Fruit fly (Drosophila melanogaster): Measurements from ENCODE around the gene Nrg.
A peak's percentile ranks its signal among the peaks of the same experiment; 100 is the strongest.

Gene Nrg

dm6 chrX:8541985-8542384 lies 24.8 kb downstream of the Nrg start (continued):
- TF ChIP-seq lmd (GFP tag; IDR thresholded peaks at IDR 0.05), result peak; percentile 56
- TF ChIP-seq zfh1 (GFP tag; IDR thresholded peaks at IDR 0.05), result peak; percentile 69; the same call in 2 of the 3 replicates
- no peak for TF ChIP-seq Bteb2 (GFP tag; optimal IDR thresholded peaks at IDR 0.05)
- peak; percentile 60 for TF ChIP-seq CG6813 (GFP tag; optimal IDR thresholded peaks at IDR 0.05)
- no peak for TF ChIP-seq Hey (tag; optimal IDR thresholded peaks at IDR 0.05)
- no peak for TF ChIP-seq NC2α (GFP tag; optimal IDR thresholded peaks at IDR 0.05)
- TF ChIP-seq dm (GFP tag; optimal IDR thresholded peaks at IDR 0.05), result no peak
- TF ChIP-seq CG2875 (GFP tag; optimal IDR thresholded peaks at IDR 0.05), result no peak
- TF ChIP-seq Hr39 (optimal IDR thresholded peaks at IDR 0.05), result no peak
- TF ChIP-seq CG18619 (GFP tag; optimal IDR thresholded peaks at IDR 0.05), result peak; percentile 58
- TF ChIP-seq hth (optimal IDR thresholded peaks at IDR 0.05), result no peak
- no peak for TF ChIP-seq ara (GFP tag; IDR thresholded peaks at IDR 0.05)
- TF ChIP-seq sim (GFP tag; IDR thresholded peaks at IDR 0.05), result no peak
- TF ChIP-seq fd64A (GFP tag; optimal IDR thresholded peaks at IDR 0.05), result no peak
- no peak for TF ChIP-seq CG4854 (GFP tag; optimal IDR thresholded peaks at IDR 0.05)
- peak; percentile 1 to 45 for TF ChIP-seq dpn (GFP tag; optimal IDR thresholded peaks at IDR 0.05)
- peak; percentile 40 for TF ChIP-seq mam (GFP tag; optimal IDR thresholded peaks at IDR 0.05)
- no peak for TF ChIP-seq ems (GFP tag; optimal IDR thresholded peaks at IDR 0.05)
- TF ChIP-seq CG11398 (GFP tag; optimal IDR thresholded peaks at IDR 0.05), result no peak
- 0 out of 2 replicates have a peak, but pooled peaks have one; percentile 9 for TF ChIP-seq CG4404 (GFP tag; IDR thresholded peaks at IDR 0.05)
- TF ChIP-seq CG4328 (GFP tag; optimal IDR thresholded peaks at IDR 0.05), result no peak
- 0 out of 3 replicates have a peak, but pooled peaks have one; percentile 35 for TF ChIP-seq CG11093 (GFP tag; IDR thresholded peaks at IDR 0.05)
- TF ChIP-seq Nf-YC (tag; optimal IDR thresholded peaks at IDR 0.05), result peak; percentile 3
- no peak for TF ChIP-seq CG11723 (GFP tag; optimal IDR thresholded peaks at IDR 0.05)
- peak; percentile 15 for TF ChIP-seq CG15011 (GFP tag; optimal IDR thresholded peaks at IDR 0.05)
- peak; percentile 21 for TF ChIP-seq CG12219 (GFP tag; optimal IDR thresholded peaks at IDR 0.05)
- no peak for TF ChIP-seq ranshi (GFP tag; IDR thresholded peaks at IDR 0.05)
- TF ChIP-seq CG12071 (GFP tag; optimal IDR thresholded peaks at IDR 0.05), result peak; percentile 42
- no peak for TF ChIP-seq NFAT (GFP tag; IDR thresholded peaks at IDR 0.05)
- TF ChIP-seq vvl (GFP tag; IDR thresholded peaks at IDR 0.05), result peak; percentile 64
- TF ChIP-seq NfI (GFP tag; optimal IDR thresholded peaks at IDR 0.05), result peak; percentile 56
- TF ChIP-seq CG10147 (GFP tag; optimal IDR thresholded peaks at IDR 0.05), result peak; percentile 83
- no peak for TF ChIP-seq NK7.1 (GFP tag; optimal IDR thresholded peaks at IDR 0.05)
- TF ChIP-seq az2 (GFP tag; optimal IDR thresholded peaks at IDR 0.05), result peak; percentile 19
- TF ChIP-seq Dbx (GFP tag; IDR thresholded peaks at IDR 0.05), result 0 out of 3 replicates have a peak, but pooled peaks have one; percentile 24
- no peak for TF ChIP-seq Taf1 (GFP tag; IDR thresholded peaks at IDR 0.05)
- TF ChIP-seq pan (optimal IDR thresholded peaks at IDR 0.05), result no peak
- TF ChIP-seq pan (GFP tag; optimal IDR thresholded peaks at IDR 0.05 in 1 of 2, IDR thresholded peaks at IDR 0.05 in 1 of 2), result peak in 1 of 2 experiments; percentile 67
- TF ChIP-seq B-H2 (GFP tag; optimal IDR thresholded peaks at IDR 0.05), result no peak
- peak; percentile 49; the same call in 1 of the 3 replicates for TF ChIP-seq ci (GFP tag; IDR thresholded peaks at IDR 0.05)
- no peak for TF ChIP-seq CG3065 (GFP tag; optimal IDR thresholded peaks at IDR 0.05)
- TF ChIP-seq HLH3B (GFP tag; IDR thresholded peaks at IDR 0.05), result peak; percentile 37; the same call in 1 of the 2 replicates
- TF ChIP-seq ase (GFP tag; IDR thresholded peaks at IDR 0.05), result no peak
- peak; percentile 75 for TF ChIP-seq gem (tag; optimal IDR thresholded peaks at IDR 0.05)
- TF ChIP-seq dmrt11E (tag; optimal IDR thresholded peaks at IDR 0.05), result no peak
- TF ChIP-seq CG16815 (GFP tag; optimal IDR thresholded peaks at IDR 0.05), result peak; percentile 1
- TF ChIP-seq trh (GFP tag; optimal IDR thresholded peaks at IDR 0.05), result no peak
- TF ChIP-seq schlank (tag; optimal IDR thresholded peaks at IDR 0.05), result peak; percentile 18
- TF ChIP-seq kni (GFP tag; optimal IDR thresholded peaks at IDR 0.05), result no peak
- peak; percentile 64 for TF ChIP-seq Hand (GFP tag; optimal IDR thresholded peaks at IDR 0.05)
- no peak for TF ChIP-seq CG1602 (GFP tag; optimal IDR thresholded peaks at IDR 0.05)
- peak; percentile 45 for TF ChIP-seq org-1 (GFP tag; optimal IDR thresholded peaks at IDR 0.05)
- TF ChIP-seq CG8089 (GFP tag; optimal IDR thresholded peaks at IDR 0.05), result no peak
